Fruit fly (Drosophila melanogaster): ENCODE data around the gene ymp.

Gene ymp

dm6 chr3R:25637294-25638174 is 28.6 kb upstream of the ymp start, which contains the start of gene jigr1 (continued):
- TF ChIP-seq Max (GFP tag; optimal IDR thresholded peaks at IDR 0.05) (peak; percentile 19), kay (GFP tag; optimal IDR thresholded peaks at IDR 0.05) (no peak), CG15479 (GFP tag; optimal IDR thresholded peaks at IDR 0.05) (peak; percentile 67), dati (GFP tag; IDR thresholded peaks at IDR 0.05) (no peak), CG6689 (GFP tag; IDR thresholded peaks at IDR 0.05) (peak; percentile 42; the same call in 1 of the 2 replicates), CG30431 (GFP tag; optimal IDR thresholded peaks at IDR 0.05) (peak; percentile 51), CG3838 (GFP tag; optimal IDR thresholded peaks at IDR 0.05) (no peak), tin (GFP tag; optimal IDR thresholded peaks at IDR 0.05) (peak; percentile 5), al (GFP tag; IDR thresholded peaks at IDR 0.05) (no peak), Xrp1 (GFP tag; IDR thresholded peaks at IDR 0.05) (peak; percentile 78), dmrt11E (tag; optimal IDR thresholded peaks at IDR 0.05) (peak; percentile 86), Fer3 (tag; optimal IDR thresholded peaks at IDR 0.05) (no peak), Ets65A (GFP tag) (peak; percentile 90), CG11504 (tag; optimal IDR thresholded peaks at IDR 0.05) (peak; percentile 18), Jarid2 (GFP tag; optimal IDR thresholded peaks at IDR 0.05) (peak; percentile 34), croc (GFP tag; conservative IDR thresholded peaks at IDR 0.05) (no peak), Hand (GFP tag; optimal IDR thresholded peaks at IDR 0.05) (no peak), so (GFP tag; IDR thresholded peaks at IDR 0.05) (0 out of 3 replicates have a peak, but pooled peaks have one; percentile 24), Chrac-16 (GFP tag; optimal IDR thresholded peaks at IDR 0.05) (peak; percentile 45), B-H1 (GFP tag; IDR thresholded peaks at IDR 0.05) (no peak), Xbp1 (GFP tag; optimal IDR thresholded peaks at IDR 0.05) (peak; percentile 21), CG33557 (GFP tag; optimal IDR thresholded peaks at IDR 0.05) (peak; percentile 63), CG34224 (GFP tag; IDR thresholded peaks at IDR 0.05; ENCODE audit: partially characterized antibody) (no peak), Oli (tag; optimal IDR thresholded peaks at IDR 0.05) (peak; percentile 42), Ssrp (tag; optimal IDR thresholded peaks at IDR 0.05) (peak; percentile 22), hkb (optimal IDR thresholded peaks at IDR 0.05) (no peak), hkb (GFP tag; IDR thresholded peaks at IDR 0.05) (peak; percentile 41; the same call in 1 of the 2 replicates), Ravus (GFP tag; IDR thresholded peaks at IDR 0.05) (no peak), pros (GFP tag; optimal IDR thresholded peaks at IDR 0.05) (peak; percentile 97), gcm (GFP tag; optimal IDR thresholded peaks at IDR 0.05) (peak; percentile 58), Adf1 (GFP tag; IDR thresholded peaks at IDR 0.05) (peak; percentile 75), bsh (GFP tag; optimal IDR thresholded peaks at IDR 0.05) (peak in 1 of 2 experiments; percentile 5), MTF-1 (GFP tag; optimal IDR thresholded peaks at IDR 0.05; ENCODE audit: borderline replicate concordance) (no peak), CG12219 (GFP tag; optimal IDR thresholded peaks at IDR 0.05) (no peak), fd96Cb (tag; optimal IDR thresholded peaks at IDR 0.05) (peak; percentile 39), corto (GFP tag; optimal IDR thresholded peaks at IDR 0.05) (peak; percentile 27), CG18619 (GFP tag; optimal IDR thresholded peaks at IDR 0.05) (no peak), Sox100B (GFP tag; optimal IDR thresholded peaks at IDR 0.05) (peak; percentile 1), lilli (GFP tag; optimal IDR thresholded peaks at IDR 0.05) (peak; percentile 28), CG4424 (GFP tag; optimal IDR thresholded peaks at IDR 0.05) (peak; percentile 36), prd (optimal IDR thresholded peaks at IDR 0.05) (no peak), prd (GFP tag; IDR thresholded peaks at IDR 0.05) (peak; percentile 81; the same call in 2 of the 3 replicates), Poxn (GFP tag; IDR thresholded peaks at IDR 0.05) (no peak), CG16815 (GFP tag; optimal IDR thresholded peaks at IDR 0.05) (peak; percentile 75), Eip74EF (GFP tag; optimal IDR thresholded peaks at IDR 0.05) (no peak), tll (GFP tag; optimal IDR thresholded peaks at IDR 0.05) (peak; percentile 64 to 92), pan (optimal IDR thresholded peaks at IDR 0.05) (peak in 1 of 2 experiments; percentile 87), pan (GFP tag; optimal IDR thresholded peaks at IDR 0.05 in 1 of 2, IDR thresholded peaks at IDR 0.05 in 1 of 2) (peak in 1 of 2 experiments; percentile 81)

Measured in whole organism, embryonic.